Worm (Caenorhabditis elegans): ENCODE results near the gene spsb-1.

DNA sequence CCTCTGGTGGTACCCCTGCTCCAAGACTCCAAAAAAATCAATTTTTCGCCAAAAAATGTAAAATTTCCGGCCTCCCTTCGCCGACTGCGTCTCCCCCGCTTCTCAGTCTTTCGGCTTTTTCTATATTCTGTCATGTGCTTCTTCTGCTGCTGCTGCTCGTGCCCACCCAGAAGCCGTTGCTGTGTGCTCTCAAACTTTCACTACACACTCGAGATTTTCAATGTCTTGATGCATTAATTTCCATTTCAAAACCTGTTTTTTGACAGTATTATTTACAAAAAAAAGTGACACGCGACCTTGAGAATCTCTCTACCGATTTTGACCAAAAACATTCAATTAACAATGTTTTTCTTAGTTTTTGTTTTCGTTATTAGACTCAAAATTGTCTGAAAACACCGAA is 12.8 kb downstream of the spsb-1 start:
- no peak for TF ChIP-seq nhr-10 (tag; optimal IDR thresholded peaks at IDR 0.05)
- no peak for TF ChIP-seq egl-27 (tag; optimal IDR thresholded peaks at IDR 0.05)
- TF ChIP-seq ZK546.5 (tag; optimal IDR thresholded peaks at IDR 0.05): no peak
- no peak for TF ChIP-seq nhr-237 (tag; optimal IDR thresholded peaks at IDR 0.05)
- TF ChIP-seq F13H6.1 (tag; optimal IDR thresholded peaks at IDR 0.05): no peak
- TF ChIP-seq elt-3 (tag; optimal IDR thresholded peaks at IDR 0.05): no peak
- no peak for TF ChIP-seq lin-11 (tag; optimal IDR thresholded peaks at IDR 0.05)
- TF ChIP-seq mab-5 (tag; optimal IDR thresholded peaks at IDR 0.05): no peak
- no peak for TF ChIP-seq unc-62 (GFP tag; optimal IDR thresholded peaks at IDR 0.05)
- no peak for TF ChIP-seq mdl-1 (tag; optimal IDR thresholded peaks at IDR 0.05)
- no peak for TF ChIP-seq unc-39 (tag; optimal IDR thresholded peaks at IDR 0.05)
- no peak for TF ChIP-seq ama-1 (optimal IDR thresholded peaks at IDR 0.05)
